Fruit fly (Drosophila melanogaster): ENCODE results near the gene CG43446.

DNA sequence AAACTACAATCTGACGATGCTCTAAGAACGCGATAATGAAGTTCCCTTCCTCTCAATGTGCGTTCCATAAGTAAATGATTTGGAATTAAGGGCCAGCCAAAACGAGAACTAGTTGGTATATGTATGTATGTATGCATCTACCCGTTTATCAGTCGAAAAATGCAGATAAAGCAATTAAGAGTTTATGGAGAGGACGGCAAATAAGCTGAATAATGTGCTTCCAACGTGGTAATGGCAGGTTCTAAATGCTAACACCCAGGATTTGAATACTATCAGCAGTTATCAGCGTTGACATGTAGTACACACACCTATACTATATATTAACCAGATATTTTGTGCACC lies 37.1 kb downstream of the CG43446 start:
- no peak for TF ChIP-seq CG16779 (tag; optimal IDR thresholded peaks at IDR 0.05)
- TF ChIP-seq CG11762 (GFP tag; optimal IDR thresholded peaks at IDR 0.05; ENCODE audit: insufficient read depth) = no peak
- no peak for TF ChIP-seq CG6854 (GFP tag; optimal IDR thresholded peaks at IDR 0.05)
- TF ChIP-seq OdsH (GFP tag; optimal IDR thresholded peaks at IDR 0.05) = no peak
- TF ChIP-seq pdm3 (GFP tag; optimal IDR thresholded peaks at IDR 0.05) = no peak
- no peak for TF ChIP-seq Sox14 (GFP tag; optimal IDR thresholded peaks at IDR 0.05)
- no peak for TF ChIP-seq Sox102F (GFP tag; optimal IDR thresholded peaks at IDR 0.05)
- no peak for TF ChIP-seq Blimp-1 (GFP tag; optimal IDR thresholded peaks at IDR 0.05)
